Worm (Caenorhabditis elegans) whole organism, late embryonic: ENCODE results near the gene H43I07.4.

ENCODE experiments used
- K02D7.2 ChIP-seq: sonication (generic microtip); optimal IDR thresholded peaks from 2 replicates; lab custom pipeline; 2017; ENCODE audit warnings: mild to moderate bottlenecking, missing genetic modification characterization, missing compliant biosample characterization
- ama-1 ChIP-seq: fragments of 150-350 bp; optimal IDR thresholded peaks from 2 replicates; lab custom pipeline; 2014
- dve-1 ChIP-seq: sonication (generic microtip); optimal IDR thresholded peaks from 2 replicates; lab custom pipeline; 2017; ENCODE audit warnings: antibody characterized with exemption, mild to moderate bottlenecking, missing genetic modification characterization, missing compliant biosample characterization
- fax-1 ChIP-seq: sonication (generic microtip); optimal IDR thresholded peaks from 2 replicates; lab custom pipeline; 2016; ENCODE audit warnings: missing genotype, missing genetic modification characterization, missing compliant biosample characterization
- hlh-30 ChIP-seq: sonication (generic microtip); optimal IDR thresholded peaks from 2 replicates; lab custom pipeline; 2017; ENCODE audit warnings: antibody characterized with exemption, missing genetic modification characterization, missing compliant biosample characterization; ENCODE audit not compliant: insufficient read depth
- lim-6 ChIP-seq: sonication (generic microtip); optimal IDR thresholded peaks from 2 replicates; lab custom pipeline; 2016; ENCODE audit warnings: missing genetic modification characterization, missing compliant biosample characterization
- lin-11 ChIP-seq: fragments of 200-800 bp; sonication (Bioruptor generic); optimal IDR thresholded peaks from 2 replicates; lab custom pipeline; 2018; ENCODE audit warnings: mild to moderate bottlenecking, missing genetic modification characterization, missing compliant biosample characterization
- pag-3 ChIP-seq: sonication (generic microtip); optimal IDR thresholded peaks from 2 replicates; lab custom pipeline; 2016; ENCODE audit warnings: missing compliant biosample characterization, missing genetic modification characterization, borderline replicate concordance
- pax-1 ChIP-seq: fragments of 150-350 bp; optimal IDR thresholded peaks from 2 replicates; lab custom pipeline; 2014; ENCODE audit warnings: missing biosample characterization, missing genetic modification characterization
- pha-4 ChIP-seq: fragments of 150-350 bp; optimal IDR thresholded peaks from 2 replicates; lab custom pipeline; 2018; ENCODE audit warnings: missing biosample characterization, missing genetic modification reagents, missing genetic modification characterization
- pqm-1 ChIP-seq: sonication (generic microtip); optimal IDR thresholded peaks from 2 replicates; lab custom pipeline; 2016; ENCODE audit warnings: missing genetic modification characterization, missing compliant biosample characterization
- rnt-1 ChIP-seq: sonication (generic microtip); optimal IDR thresholded peaks from 2 replicates; lab custom pipeline; 2016; ENCODE audit warnings: missing genetic modification characterization, missing compliant biosample characterization
- sox-4 ChIP-seq: sonication (generic microtip); optimal IDR thresholded peaks from 2 replicates; lab custom pipeline; 2017; ENCODE audit warnings: mild to moderate bottlenecking, missing genetic modification characterization, inconsistent platforms, missing compliant biosample characterization
- unc-55 ChIP-seq: sonication (generic microtip); optimal IDR thresholded peaks from 2 replicates; lab custom pipeline; 2017; ENCODE audit warnings: missing biosample characterization, missing genetic modification reagents, missing genetic modification characterization

DNA sequence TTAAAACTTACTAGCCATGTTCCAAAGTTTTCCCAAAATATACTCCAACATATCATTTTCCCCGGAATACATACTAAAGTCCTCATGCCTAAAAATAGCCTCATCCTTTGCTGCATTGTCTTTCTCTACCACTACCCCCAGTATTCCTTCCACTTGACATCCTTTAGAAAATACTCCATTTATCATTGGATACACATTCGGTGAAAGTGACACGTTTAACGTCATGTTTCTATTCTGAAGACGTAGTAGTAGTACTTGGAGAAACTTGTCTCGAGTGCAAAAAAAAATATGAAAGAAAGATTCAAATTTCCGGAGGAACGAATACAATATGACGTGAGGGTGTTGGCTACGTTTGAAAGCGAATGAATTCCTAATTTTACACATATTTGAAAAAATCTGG lies 946 bp downstream of the H43I07.4 start:
- no peak for TF ChIP-seq unc-55
- TF ChIP-seq hlh-30 (tag; lab: Kevin White, UChicago), result no peak
- no peak for TF ChIP-seq sox-4 (tag; lab: Kevin White, UChicago)
- no peak for TF ChIP-seq dve-1
- no peak for TF ChIP-seq pqm-1 (tag; lab: Kevin White, UChicago)
- no peak for TF ChIP-seq pag-3 (tag; lab: Kevin White, UChicago)
- no peak for TF ChIP-seq pax-1 (tag; lab: Kevin White, UChicago)
- TF ChIP-seq ama-1 (lab: Kevin White, UChicago), result no peak
- TF ChIP-seq rnt-1 (tag; lab: Kevin White, UChicago), result no peak
- TF ChIP-seq lim-6, result no peak
- TF ChIP-seq pha-4 (tag; lab: Kevin White, UChicago), result no peak
- no peak for TF ChIP-seq fax-1
- no peak for TF ChIP-seq K02D7.2
- TF ChIP-seq lin-11, result no peak
